Worm (Caenorhabditis elegans): ENCODE data around the gene egg-2.

ce11 chrIII:7012060-7012459 lies 48.3 kb downstream of the egg-2 start:
- TF ChIP-seq fkh-10 (GFP tag; optimal IDR thresholded peaks at IDR 0.05) (no peak), ceh-19 (GFP tag; optimal IDR thresholded peaks at IDR 0.05) (no peak)
